Fruit fly (Drosophila melanogaster) whole organism, wandering third instar larva: ENCODE measurements around the gene CG42305.

Experiments used
- CG32264 ChIP-seq: fragments of 200-800 bp; sonication (Bioruptor generic); optimal IDR thresholded peaks from 2 replicates; lab custom pipeline; 2016; ENCODE audit warnings: missing biosample characterization, missing genetic modification characterization
- Dfd ChIP-seq: fragments of >200 bp; optimal IDR thresholded peaks from 2 replicates; lab custom pipeline; 2017; ENCODE audit warnings: missing biosample characterization, missing genetic modification characterization
- HLH106 ChIP-seq: fragments of 200-800 bp; optimal IDR thresholded peaks from 3 replicates; lab custom pipeline; 2019; ENCODE audit warnings: missing biosample characterization, mild to moderate bottlenecking, missing genetic modification characterization, moderate library complexity
- Mio ChIP-seq: sonication (Bioruptor generic); optimal IDR thresholded peaks from 2 replicates; lab custom pipeline; 2016; ENCODE audit warnings: missing biosample characterization, missing genetic modification characterization
- Myc ChIP-seq: fragments of >200 bp; optimal IDR thresholded peaks from 2 replicates; lab custom pipeline; 2017
- dsf ChIP-seq: sonication (Bioruptor generic); optimal IDR thresholded peaks from 2 replicates; lab custom pipeline; 2016; ENCODE audit warnings: missing biosample characterization, missing genetic modification characterization, borderline replicate concordance
- h ChIP-seq: fragments of 200-800 bp; sonication (Bioruptor generic); optimal IDR thresholded peaks from 3 replicates; lab custom pipeline; 2016; ENCODE audit warnings: missing biosample characterization, mild to moderate bottlenecking, missing genetic modification characterization

- TF ChIP-seq Dfd = no peak
- TF ChIP-seq Mio = no peak
- TF ChIP-seq CG32264 (GFP tag; lab: Kevin White, UChicago) = no peak
- no peak for TF ChIP-seq dsf (GFP tag; lab: Kevin White, UChicago)
- no peak for TF ChIP-seq h (GFP tag; lab: Kevin White, UChicago)
- peak; percentile 64 for TF ChIP-seq Myc (lab: Kevin White, UChicago)
- no peak for TF ChIP-seq HLH106 (tag; lab: Kevin White, UChicago)
These were observed 5.9 kb downstream of the CG42305 start for dm6 chr2L:18818397-18818796.
